Worm (Caenorhabditis elegans): Measurements from ENCODE around the gene glb-4.

glb-4 gene

ce11 chrII:11154957-11155356 lies 44.0 kb upstream of the glb-4 start:
- TF ChIP-seq sdz-12 (GFP tag; optimal IDR thresholded peaks at IDR 0.05): no peak
- TF ChIP-seq nhr-11 (tag; optimal IDR thresholded peaks at IDR 0.05): no peak
- TF ChIP-seq T20F7.1 (GFP tag; optimal IDR thresholded peaks at IDR 0.05): no peak
- TF ChIP-seq dmd-6 (GFP tag; IDR thresholded peaks at IDR 0.05): peak; percentile 24
- TF ChIP-seq mdl-1 (tag; optimal IDR thresholded peaks at IDR 0.05): no peak
- no peak for TF ChIP-seq ama-1 (optimal IDR thresholded peaks at IDR 0.05)
- TF ChIP-seq hif-1 (tag; optimal IDR thresholded peaks at IDR 0.05): no peak
- no peak for TF ChIP-seq ZK546.5 (tag; optimal IDR thresholded peaks at IDR 0.05)
- TF ChIP-seq arid-1 (GFP tag; conservative IDR thresholded peaks at IDR 0.05): no peak
- TF ChIP-seq daf-16 (GFP tag; optimal IDR thresholded peaks at IDR 0.05): no peak
- peak; percentile 90 for TF ChIP-seq daf-16 (tag; optimal IDR thresholded peaks at IDR 0.05)
- TF ChIP-seq tag-97 (GFP tag; IDR thresholded peaks at IDR 0.05): no peak
- no peak for TF ChIP-seq cey-2 (tag; optimal IDR thresholded peaks at IDR 0.05; ENCODE audit: borderline replicate concordance, insufficient read depth)
- no peak for TF ChIP-seq ZK337.2 (GFP tag; IDR thresholded peaks at IDR 0.05)
- TF ChIP-seq php-3 (GFP tag; IDR thresholded peaks at IDR 0.05): peak; percentile 6; the same call in 1 of the 2 replicates
- TF ChIP-seq hlh-11 (tag; optimal IDR thresholded peaks at IDR 0.05): peak; percentile 33
- no peak for TF ChIP-seq egl-27 (tag; optimal IDR thresholded peaks at IDR 0.05)

- TF ChIP-seq attf-4 (tag; optimal IDR thresholded peaks at IDR 0.05): no peak
- no peak for TF ChIP-seq ztf-11 (tag; optimal IDR thresholded peaks at IDR 0.05)
- no peak for TF ChIP-seq nhr-6 (tag; optimal IDR thresholded peaks at IDR 0.05)
- no peak for TF ChIP-seq mep-1 (tag; optimal IDR thresholded peaks at IDR 0.05)
- TF ChIP-seq lin-1 (GFP tag; IDR thresholded peaks at IDR 0.05): no peak
- no peak for TF ChIP-seq egl-43 (GFP tag; IDR thresholded peaks at IDR 0.05)
- TF ChIP-seq sdz-12 (GFP tag; optimal IDR thresholded peaks at IDR 0.05): no peak
- TF ChIP-seq vab-7 (GFP tag; IDR thresholded peaks at IDR 0.05): no peak
- peak; percentile 16 for TF ChIP-seq jun-1 (tag; optimal IDR thresholded peaks at IDR 0.05)
- TF ChIP-seq daf-12 (tag; optimal IDR thresholded peaks at IDR 0.05): no peak
- TF ChIP-seq nhr-111 (GFP tag; optimal IDR thresholded peaks at IDR 0.05): no peak
- TF ChIP-seq lin-15B (tag; optimal IDR thresholded peaks at IDR 0.05): no peak
- TF ChIP-seq nhr-48 (tag; optimal IDR thresholded peaks at IDR 0.05): peak; percentile 8
- TF ChIP-seq unc-62 (GFP tag; optimal IDR thresholded peaks at IDR 0.05 in 1 of 2): peak in 1 of 2 experiments; percentile 20
- TF ChIP-seq unc-62 (tag; optimal IDR thresholded peaks at IDR 0.05): no peak
- no peak for TF ChIP-seq fkh-10 (GFP tag; optimal IDR thresholded peaks at IDR 0.05)
- no peak for TF ChIP-seq unc-130 (GFP tag; optimal IDR thresholded peaks at IDR 0.05)
- TF ChIP-seq nhr-28 (tag; optimal IDR thresholded peaks at IDR 0.05): peak; percentile 47
- no peak for TF ChIP-seq nhr-237 (tag; optimal IDR thresholded peaks at IDR 0.05)
- TF ChIP-seq ceh-20 (GFP tag; IDR thresholded peaks at IDR 0.05): no peak
- TF ChIP-seq zfp-3 (GFP tag; conservative IDR thresholded peaks at IDR 0.05): no peak
- TF ChIP-seq daf-8 (GFP tag; IDR thresholded peaks at IDR 0.05): no peak
- TF ChIP-seq mdt-29 (GFP tag; IDR thresholded peaks at IDR 0.05): no peak
- no peak for TF ChIP-seq saeg-2 (GFP tag; IDR thresholded peaks at IDR 0.05)
- no peak for TF ChIP-seq Y5F2A.4 (GFP tag; optimal IDR thresholded peaks at IDR 0.05)
- peak; percentile 66 for TF ChIP-seq hlh-11 (tag; optimal IDR thresholded peaks at IDR 0.05)
- no peak for TF ChIP-seq lin-13 (GFP tag; optimal IDR thresholded peaks at IDR 0.05)
- no peak for TF ChIP-seq pha-4 (GFP tag; IDR thresholded peaks at IDR 0.05)
- no peak for TF ChIP-seq pha-4 (tag; optimal IDR thresholded peaks at IDR 0.05)
- no peak for TF ChIP-seq lsy-2 (tag; optimal IDR thresholded peaks at IDR 0.05)
- TF ChIP-seq lin-38 (GFP tag; IDR thresholded peaks at IDR 0.05): no peak; the same call in 1 of the 2 replicates
- TF ChIP-seq F37D6.2 (tag; optimal IDR thresholded peaks at IDR 0.05): no peak
- no peak for TF ChIP-seq fos-1 (tag; optimal IDR thresholded peaks at IDR 0.05)
- no peak for TF ChIP-seq ceh-44 (GFP tag; IDR thresholded peaks at IDR 0.05)
- no peak for TF ChIP-seq arid-1 (GFP tag; conservative IDR thresholded peaks at IDR 0.05)
- TF ChIP-seq nhr-76 (tag; optimal IDR thresholded peaks at IDR 0.05): no peak
- TF ChIP-seq skn-1 (tag; optimal IDR thresholded peaks at IDR 0.05): no peak
- TF ChIP-seq ceh-28 (tag; optimal IDR thresholded peaks at IDR 0.05): no peak
- TF ChIP-seq madf-9 (GFP tag; conservative IDR thresholded peaks at IDR 0.05): no peak
Observed at ce11 chrII:11153800-11154199, 42.8 kb upstream of the glb-4 start.
